Fruit fly (Drosophila melanogaster): ENCODE results near the gene chrb.

- TF ChIP-seq CG8478 (optimal IDR thresholded peaks at IDR 0.05) (no peak), CTCF (optimal IDR thresholded peaks at IDR 0.05) (no peak)
Observed at dm6 chr3L:11450535-11450934, 36.8 kb upstream of the chrb start.
